Worm (Caenorhabditis elegans): Measurements from ENCODE around the gene Y38F1A.7.

DNA sequence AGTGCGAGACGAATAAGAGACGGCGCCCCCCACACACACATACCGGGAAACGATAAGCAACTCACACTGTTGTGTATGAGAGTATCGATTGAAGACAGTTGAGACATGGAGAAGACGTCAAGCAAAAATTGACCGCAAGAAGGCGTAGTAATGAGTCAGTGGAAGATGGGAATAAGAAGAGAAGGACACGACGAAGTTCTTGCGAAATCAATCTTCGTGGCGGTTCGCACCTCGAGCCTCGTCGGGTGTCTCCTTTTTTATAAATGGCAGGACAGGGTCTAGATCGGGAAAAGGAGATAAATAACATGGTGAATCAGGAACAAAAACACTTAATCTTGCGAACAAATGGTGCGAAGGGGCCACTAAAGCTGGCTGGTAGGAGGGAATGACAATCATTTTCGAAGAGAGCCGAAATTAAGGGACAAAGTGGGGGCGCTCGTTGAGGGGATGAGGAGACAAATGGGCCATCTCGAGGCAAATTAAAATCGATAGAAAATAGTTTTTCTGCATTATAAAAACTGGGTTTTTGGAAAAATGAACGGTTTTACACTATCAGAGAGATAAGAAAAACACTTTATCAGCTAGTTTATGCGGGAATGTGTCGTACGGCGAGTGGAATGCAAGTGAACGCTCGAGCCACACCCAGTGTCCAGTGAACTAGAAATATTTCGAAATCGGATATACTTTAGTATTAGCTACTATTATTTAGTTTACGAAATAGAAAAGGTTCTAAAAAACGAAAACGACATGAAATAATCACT lies 31.9 kb upstream of the Y38F1A.7 start:
- no peak for TF ChIP-seq daf-12 (tag; optimal IDR thresholded peaks at IDR 0.05)
- no peak for TF ChIP-seq egl-27 (tag; optimal IDR thresholded peaks at IDR 0.05)
- TF ChIP-seq jun-1 (tag; optimal IDR thresholded peaks at IDR 0.05): no peak
- TF ChIP-seq fkh-10 (GFP tag; optimal IDR thresholded peaks at IDR 0.05): no peak
- no peak for TF ChIP-seq nhr-237 (tag; optimal IDR thresholded peaks at IDR 0.05)
- TF ChIP-seq mml-1 (tag; optimal IDR thresholded peaks at IDR 0.05): no peak
- TF ChIP-seq nhr-25 (tag; optimal IDR thresholded peaks at IDR 0.05): no peak
- no peak for TF ChIP-seq unc-62 (GFP tag; optimal IDR thresholded peaks at IDR 0.05)
- TF ChIP-seq aly-2 (tag; optimal IDR thresholded peaks at IDR 0.05): no peak
- no peak for TF ChIP-seq nhr-11 (tag; optimal IDR thresholded peaks at IDR 0.05)
- peak; percentile 28 for TF ChIP-seq lin-39 (tag; optimal IDR thresholded peaks at IDR 0.05)
- no peak for TF ChIP-seq snpc-4 (tag; optimal IDR thresholded peaks at IDR 0.05)
- TF ChIP-seq hmg-11 (tag; optimal IDR thresholded peaks at IDR 0.05): no peak
- TF ChIP-seq ama-1 (optimal IDR thresholded peaks at IDR 0.05): no peak
